Fruit fly (Drosophila melanogaster): ENCODE results near the gene Tspo.

The Tspo gene

DNA sequence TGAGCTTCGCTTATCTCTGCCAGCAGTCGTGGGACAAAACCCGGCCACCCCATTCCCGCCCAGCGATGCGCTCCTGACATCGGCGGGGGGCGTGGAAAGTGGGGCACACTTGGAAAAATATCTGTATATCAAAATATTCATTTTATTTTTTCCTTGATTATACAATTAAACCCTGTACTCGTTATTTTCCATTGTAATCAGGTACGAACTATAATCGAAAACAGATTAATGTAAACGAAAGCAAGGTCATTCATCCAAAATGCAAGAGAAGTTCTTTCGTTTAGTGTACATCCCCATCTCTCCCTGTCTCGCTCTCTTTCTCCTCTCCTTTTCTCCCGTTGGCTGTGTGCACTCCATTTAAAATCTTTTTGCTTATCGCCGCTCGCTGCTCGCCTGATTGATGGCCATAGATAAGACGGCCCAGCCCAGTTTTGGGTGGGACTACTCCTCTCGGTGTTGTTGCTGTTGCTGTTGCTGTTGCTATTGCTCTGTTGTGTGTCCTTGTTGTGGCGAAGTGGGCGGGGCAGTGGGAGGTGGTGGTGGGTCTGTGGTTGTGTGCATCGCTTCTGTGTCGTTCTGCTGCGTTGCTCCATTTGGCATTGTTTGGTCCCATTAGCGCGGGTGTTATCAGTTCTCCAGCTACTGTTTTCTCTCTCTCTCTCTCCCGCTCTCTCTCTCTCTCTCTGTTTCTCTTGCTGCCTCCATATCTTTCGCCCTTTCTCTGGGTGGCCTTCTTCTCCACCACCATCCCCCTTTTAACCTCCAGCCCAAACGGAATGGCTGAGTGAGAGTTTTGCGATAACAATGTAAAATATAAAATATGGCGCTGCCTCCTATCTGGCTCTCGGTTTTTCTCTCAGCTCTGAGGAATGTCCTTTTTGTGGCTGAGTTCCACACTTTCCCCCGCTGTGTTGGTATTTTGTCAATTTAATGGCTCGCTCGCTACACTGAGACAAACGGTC lies 43.1 kb upstream of the Tspo start:
- peak; percentile 57 for TF ChIP-seq Sp1 (GFP tag; optimal IDR thresholded peaks at IDR 0.05)
- TF ChIP-seq psq (GFP tag; optimal IDR thresholded peaks at IDR 0.05) = peak; percentile 52
- TF ChIP-seq tai (GFP tag; optimal IDR thresholded peaks at IDR 0.05) = no peak
- TF ChIP-seq br (GFP tag; optimal IDR thresholded peaks at IDR 0.05) = peak; percentile 71
- no peak for TF ChIP-seq Myc (optimal IDR thresholded peaks at IDR 0.05)
- TF ChIP-seq Hnf4 (GFP tag; optimal IDR thresholded peaks at IDR 0.05) = peak; percentile 32
- no peak for TF ChIP-seq Hr83 (GFP tag; optimal IDR thresholded peaks at IDR 0.05; ENCODE audit: poor library complexity, severe bottlenecking)
- no peak for TF ChIP-seq Vsx2 (GFP tag; optimal IDR thresholded peaks at IDR 0.05; ENCODE audit: partially characterized antibody)
- TF ChIP-seq dmrt93B (GFP tag; optimal IDR thresholded peaks at IDR 0.05) = peak; percentile 33
- TF ChIP-seq lola (GFP tag; optimal IDR thresholded peaks at IDR 0.05) = no peak
- peak; percentile 70 for TF ChIP-seq Dfd (GFP tag; optimal IDR thresholded peaks at IDR 0.05)
- no peak for TF ChIP-seq Jra (GFP tag; optimal IDR thresholded peaks at IDR 0.05)
- no peak for TF ChIP-seq dsf (GFP tag; optimal IDR thresholded peaks at IDR 0.05; ENCODE audit: borderline replicate concordance)
- no peak for TF ChIP-seq brk (GFP tag; optimal IDR thresholded peaks at IDR 0.05)
- no peak for TF ChIP-seq N (GFP tag; optimal IDR thresholded peaks at IDR 0.05)
- TF ChIP-seq h (GFP tag; optimal IDR thresholded peaks at IDR 0.05) = peak; percentile 61
- TF ChIP-seq Dif (GFP tag; optimal IDR thresholded peaks at IDR 0.05; ENCODE audit: partially characterized antibody) = peak; percentile 42
- no peak for TF ChIP-seq sage (GFP tag; optimal IDR thresholded peaks at IDR 0.05)
- no peak for TF ChIP-seq Rel (GFP tag; optimal IDR thresholded peaks at IDR 0.05)
- peak; percentile 64 for TF ChIP-seq Rel (tag; optimal IDR thresholded peaks at IDR 0.05)
- peak; percentile 62 for TF ChIP-seq fru (GFP tag; optimal IDR thresholded peaks at IDR 0.05)
- TF ChIP-seq Abd-B (GFP tag; optimal IDR thresholded peaks at IDR 0.05) = no peak
- peak; percentile 23 for TF ChIP-seq woc (GFP tag; optimal IDR thresholded peaks at IDR 0.05)
- peak; percentile 56 for TF ChIP-seq OdsH (GFP tag; optimal IDR thresholded peaks at IDR 0.05)
- peak; percentile 55 for TF ChIP-seq HLH106 (tag; optimal IDR thresholded peaks at IDR 0.05)
- no peak for TF ChIP-seq pan (optimal IDR thresholded peaks at IDR 0.05)
- TF ChIP-seq rgr (GFP tag; optimal IDR thresholded peaks at IDR 0.05) = peak; percentile 58
- no peak for TF ChIP-seq CG9705 (GFP tag; optimal IDR thresholded peaks at IDR 0.05)
- no peak for TF ChIP-seq Hr78 (GFP tag; optimal IDR thresholded peaks at IDR 0.05)
- no peak for TF ChIP-seq Mio (GFP tag; optimal IDR thresholded peaks at IDR 0.05)
- TF ChIP-seq dl (GFP tag; optimal IDR thresholded peaks at IDR 0.05; ENCODE audit: insufficient read depth in 1 of 2, partially characterized antibody in 2 of 2) = peak in 1 of 2 experiments; percentile 46
- no peak for TF ChIP-seq GATAd (GFP tag; optimal IDR thresholded peaks at IDR 0.05)
- no peak for TF ChIP-seq usp (GFP tag; optimal IDR thresholded peaks at IDR 0.05)
- peak; percentile 45 for TF ChIP-seq sv (GFP tag; optimal IDR thresholded peaks at IDR 0.05)
- TF ChIP-seq CrebA (GFP tag; optimal IDR thresholded peaks at IDR 0.05; ENCODE audit: borderline replicate concordance) = no peak
- TF ChIP-seq CG32264 (GFP tag; optimal IDR thresholded peaks at IDR 0.05) = no peak
- TF ChIP-seq ey (GFP tag; optimal IDR thresholded peaks at IDR 0.05) = peak; percentile 49
- peak in 1 of 2 experiments; percentile 59 for TF ChIP-seq foxo (GFP tag; optimal IDR thresholded peaks at IDR 0.05)
- no peak for TF ChIP-seq jim (GFP tag; optimal IDR thresholded peaks at IDR 0.05)

DNA sequence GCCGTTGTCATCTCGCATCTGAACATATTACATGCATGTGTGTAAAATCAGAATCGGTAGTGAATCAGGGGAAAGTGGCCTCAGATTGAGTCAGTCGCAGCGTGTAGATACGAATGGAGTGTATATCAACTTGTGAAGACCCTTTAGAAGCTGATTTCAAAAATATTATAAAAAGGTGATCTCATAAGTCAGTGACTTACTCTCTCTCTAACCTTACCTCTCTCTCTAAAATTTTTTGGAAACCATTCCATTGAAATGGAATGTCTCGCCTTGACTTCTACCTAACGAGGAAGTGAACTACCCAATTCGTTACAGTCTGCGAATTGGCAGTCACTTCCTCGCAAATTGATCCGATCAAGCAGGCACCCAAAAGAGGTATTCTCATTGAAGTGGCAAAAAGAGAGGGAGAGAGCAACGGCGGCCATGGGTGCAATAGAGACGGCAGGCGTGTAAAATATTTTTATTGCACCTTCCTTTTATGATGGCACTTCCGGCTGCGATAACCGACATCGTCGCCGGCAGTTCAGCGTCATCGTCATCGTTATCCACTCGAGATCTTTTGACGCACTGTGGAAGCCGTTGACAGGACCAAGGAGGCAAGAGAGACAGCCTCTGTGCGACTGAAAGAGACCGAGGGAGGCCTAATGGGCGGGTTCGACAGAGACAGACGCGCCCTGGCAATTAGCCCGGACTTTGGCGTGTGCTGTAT lies 41.3 kb upstream of the Tspo start:
- TF ChIP-seq Vsx2 (GFP tag; optimal IDR thresholded peaks at IDR 0.05; ENCODE audit: partially characterized antibody) (no peak), sage (GFP tag; optimal IDR thresholded peaks at IDR 0.05) (no peak), dmrt93B (GFP tag; optimal IDR thresholded peaks at IDR 0.05) (no peak), woc (GFP tag; optimal IDR thresholded peaks at IDR 0.05) (no peak), tai (GFP tag; optimal IDR thresholded peaks at IDR 0.05) (no peak), OdsH (GFP tag; optimal IDR thresholded peaks at IDR 0.05) (no peak), brk (GFP tag; optimal IDR thresholded peaks at IDR 0.05) (no peak), jim (GFP tag; optimal IDR thresholded peaks at IDR 0.05) (no peak), Myc (optimal IDR thresholded peaks at IDR 0.05) (no peak), rgr (GFP tag; optimal IDR thresholded peaks at IDR 0.05) (no peak), Dif (GFP tag; optimal IDR thresholded peaks at IDR 0.05; ENCODE audit: partially characterized antibody) (no peak), Hr78 (GFP tag; optimal IDR thresholded peaks at IDR 0.05) (no peak), CG32264 (GFP tag; optimal IDR thresholded peaks at IDR 0.05) (no peak), fru (GFP tag; optimal IDR thresholded peaks at IDR 0.05) (no peak), N (GFP tag; optimal IDR thresholded peaks at IDR 0.05) (no peak), Sp1 (GFP tag; optimal IDR thresholded peaks at IDR 0.05) (no peak), lola (GFP tag; optimal IDR thresholded peaks at IDR 0.05) (no peak), Hr83 (GFP tag; optimal IDR thresholded peaks at IDR 0.05; ENCODE audit: poor library complexity, severe bottlenecking) (no peak), br (GFP tag; optimal IDR thresholded peaks at IDR 0.05) (no peak)
